Fruit fly (Drosophila melanogaster) whole organism, embryonic: ENCODE measurements around the gene Lcp65Aa.
"Not testable (repeated sequence)": the region's sequence is repeated elsewhere in the genome, so short reads cannot be mapped to it uniquely, and the experiment has no call there.

Experiments
- Blimp-1 ChIP-seq: fragments of 200-800 bp; sonication (Bioruptor generic); optimal IDR thresholded peaks from 3 replicates; lab custom pipeline; 2018; ENCODE audit warnings: missing biosample characterization, missing genetic modification characterization, mild to moderate bottlenecking, moderate library complexity, missing genetic modification reagents
- CG10209 ChIP-seq: fragments of 200-800 bp; sonication (Bioruptor generic); optimal IDR thresholded peaks from 3 replicates; lab custom pipeline; 2017; ENCODE audit warnings: missing biosample characterization, mild to moderate bottlenecking, missing genetic modification characterization, missing genetic modification reagents
- CG10321 ChIP-seq: fragments of 200-800 bp; sonication (Bioruptor generic); IDR thresholded peaks from 2 replicates; pipeline ENCODE4 v1.3.6; 2022; ENCODE audit warnings: missing biosample characterization, missing genetic modification characterization
- CG10543 ChIP-seq: fragments of 200-800 bp; sonication (Bioruptor generic); optimal IDR thresholded peaks from 3 replicates; lab custom pipeline; 2017; ENCODE audit warnings: missing biosample characterization, mild to moderate bottlenecking, missing genetic modification characterization, moderate library complexity
- CG12659 ChIP-seq: fragments of 200-800 bp; sonication (Bioruptor generic); optimal IDR thresholded peaks from 3 replicates; lab custom pipeline; 2017; ENCODE audit warnings: mild to moderate bottlenecking, missing biosample characterization, missing genetic modification reagents, missing genetic modification characterization
- CG12744 ChIP-seq: fragments of 200-800 bp; sonication (Bioruptor generic); optimal IDR thresholded peaks from 2 replicates; lab custom pipeline; 2016; ENCODE audit warnings: missing biosample characterization, missing genetic modification characterization
- CG14050 ChIP-seq: fragments of 200-800 bp; sonication (Bioruptor generic); IDR thresholded peaks from 3 replicates; pipeline ENCODE4 v1.3.6; 2022; ENCODE audit warnings: missing biosample characterization, missing genetic modification characterization
- CG14441 ChIP-seq: fragments of 200-800 bp; sonication (Bioruptor generic); IDR thresholded peaks from 2 replicates; pipeline ENCODE4 v1.3.6; 2022; ENCODE audit warnings: missing biosample characterization, missing genetic modification characterization
- CG17802 ChIP-seq: fragments of 200-800 bp; sonication (Bioruptor generic); optimal IDR thresholded peaks from 2 replicates; lab custom pipeline; 2018; ENCODE audit warnings: missing biosample characterization, mild to moderate bottlenecking, missing genetic modification characterization, moderate library complexity
- CG32767 ChIP-seq: fragments of 200-800 bp; sonication (Bioruptor generic); IDR thresholded peaks from 2 replicates; pipeline ENCODE4 v1.3.6; 2022; ENCODE audit warnings: missing biosample characterization, missing genetic modification characterization
- CG33557 ChIP-seq: fragments of 200-800 bp; sonication (Bioruptor generic); optimal IDR thresholded peaks from 2 replicates; lab custom pipeline; 2019; ENCODE audit warnings: missing biosample characterization, mild to moderate bottlenecking, missing genetic modification characterization, moderate library complexity
- CG4730 ChIP-seq: fragments of 200-800 bp; sonication (Bioruptor generic); IDR thresholded peaks from 2 replicates; pipeline ENCODE4 v1.3.6; 2022; ENCODE audit warnings: missing biosample characterization, missing genetic modification characterization
- CG6813 ChIP-seq: fragments of 200-800 bp; sonication (Bioruptor generic); optimal IDR thresholded peaks from 2 replicates; lab custom pipeline; 2017; ENCODE audit warnings: missing biosample characterization, missing genetic modification characterization, mild to moderate bottlenecking, moderate library complexity, missing genetic modification reagents
- CG7372 ChIP-seq: fragments of 200-800 bp; sonication (Bioruptor generic); IDR thresholded peaks from 2 replicates; pipeline ENCODE4 v1.3.6; 2022; ENCODE audit warnings: missing biosample characterization, missing genetic modification characterization
- Ets65A ChIP-seq: fragments of 200-800 bp; sonication (Bioruptor generic); peaks from one replicate; lab custom pipeline; 2016; ENCODE audit warnings: missing biosample characterization, missing genetic modification characterization
- Hr3 ChIP-seq: fragments of 200-800 bp; sonication (Bioruptor generic); optimal IDR thresholded peaks from 3 replicates; lab custom pipeline; 2016; ENCODE audit warnings: missing biosample characterization, missing genetic modification characterization
- Lpt ChIP-seq: fragments of >200 bp; optimal IDR thresholded peaks from 2 replicates; lab custom pipeline; 2018; ENCODE audit warnings: missing biosample characterization, missing genetic modification characterization
- MTF-1 ChIP-seq: fragments of 200-800 bp; sonication (Bioruptor generic); optimal IDR thresholded peaks from 2 replicates; lab custom pipeline; 2018; ENCODE audit warnings: missing biosample characterization, mild to moderate bottlenecking, missing genetic modification characterization, borderline replicate concordance
- Meics ChIP-seq: fragments of 200-800 bp; sonication (Bioruptor generic); optimal IDR thresholded peaks from 2 replicates; lab custom pipeline; 2017; ENCODE audit warnings: missing biosample characterization, mild to moderate bottlenecking, missing genetic modification characterization
- Six4 ChIP-seq: fragments of 200-800 bp; sonication (Bioruptor generic); optimal IDR thresholded peaks from 2 replicates; lab custom pipeline; 2016; ENCODE audit warnings: missing biosample characterization, missing genetic modification characterization
- Sry-δ ChIP-seq: fragments of 200-800 bp; sonication (Bioruptor generic); optimal IDR thresholded peaks from 2 replicates; lab custom pipeline; 2016; ENCODE audit warnings: missing biosample characterization, missing genetic modification characterization
- abd-A ChIP-seq: fragments of 200-800 bp; sonication (Bioruptor generic); optimal IDR thresholded peaks from 3 replicates; lab custom pipeline; 2019; ENCODE audit warnings: missing biosample characterization, mild to moderate bottlenecking, missing genetic modification characterization, moderate library complexity
- bigmax ChIP-seq: fragments of 200-800 bp; sonication (Bioruptor generic); optimal IDR thresholded peaks from 2 replicates; lab custom pipeline; 2018; ENCODE audit warnings: missing biosample characterization, mild to moderate bottlenecking, missing genetic modification characterization
- btn ChIP-seq: fragments of 200-800 bp; sonication (Bioruptor generic); optimal IDR thresholded peaks from 2 replicates; lab custom pipeline; 2016; ENCODE audit warnings: missing biosample characterization, missing genetic modification characterization
- chm ChIP-seq: fragments of 200-800 bp; sonication (Bioruptor generic); IDR thresholded peaks from 2 replicates; pipeline ENCODE4 v1.3.6; 2022; ENCODE audit warnings: missing biosample characterization, missing genetic modification characterization
- chn ChIP-seq: fragments of 200-800 bp; sonication (Bioruptor generic); optimal IDR thresholded peaks from 2 replicates; lab custom pipeline; 2016; ENCODE audit warnings: missing biosample characterization, missing genetic modification characterization
- dimm ChIP-seq: fragments of 200-800 bp; sonication (Bioruptor generic); IDR thresholded peaks from 2 replicates; pipeline ENCODE4 v1.3.6; 2022; ENCODE audit warnings: missing biosample characterization, missing genetic modification characterization
- emc ChIP-seq: fragments of 200-800 bp; sonication (Bioruptor generic); optimal IDR thresholded peaks from 2 replicates; lab custom pipeline; 2016; ENCODE audit warnings: missing biosample characterization, missing genetic modification characterization
- ftz-f1 ChIP-seq: fragments of 200-800 bp; sonication (Bioruptor generic); optimal IDR thresholded peaks from 2 replicates; lab custom pipeline; 2016; ENCODE audit warnings: missing biosample characterization, missing genetic modification characterization
- insv ChIP-seq, 2 experiments: fragments of 200-800 bp; sonication (Bioruptor generic); optimal IDR thresholded peaks; 3 replicates each; lab custom pipeline; 2016 to 2018; ENCODE audit warnings: missing biosample characterization in 2 of 2, missing genetic modification characterization in 2 of 2
- lbe ChIP-seq: fragments of 200-800 bp; sonication (Bioruptor generic); optimal IDR thresholded peaks from 2 replicates; lab custom pipeline; 2016; ENCODE audit warnings: missing biosample characterization, mild to moderate bottlenecking, missing genetic modification characterization
- lmd ChIP-seq: fragments of 200-800 bp; sonication (Bioruptor generic); IDR thresholded peaks from 2 replicates; pipeline ENCODE4 v1.3.6; 2022; ENCODE audit warnings: missing biosample characterization, missing genetic modification characterization
- nom ChIP-seq: fragments of 200-800 bp; sonication (Bioruptor generic); optimal IDR thresholded peaks from 2 replicates; lab custom pipeline; 2017; ENCODE audit warnings: missing biosample characterization, missing genetic modification characterization, mild to moderate bottlenecking, moderate library complexity, missing genetic modification reagents
- pita ChIP-seq: fragments of 200-800 bp; sonication (Bioruptor generic); optimal IDR thresholded peaks from 2 replicates; lab custom pipeline; 2017; ENCODE audit warnings: missing biosample characterization, mild to moderate bottlenecking, missing genetic modification characterization
- pros ChIP-seq: fragments of 200-800 bp; sonication (Bioruptor generic); optimal IDR thresholded peaks from 3 replicates; lab custom pipeline; 2019; ENCODE audit warnings: missing biosample characterization, mild to moderate bottlenecking, missing genetic modification characterization, moderate library complexity
- slou ChIP-seq: fragments of 200-800 bp; sonication (Bioruptor generic); optimal IDR thresholded peaks from 3 replicates; lab custom pipeline; 2016; ENCODE audit warnings: missing biosample characterization, missing genetic modification characterization
- sqz ChIP-seq: fragments of 200-800 bp; sonication (Bioruptor generic); optimal IDR thresholded peaks from 3 replicates; lab custom pipeline; 2018; ENCODE audit warnings: missing biosample characterization, mild to moderate bottlenecking, missing genetic modification characterization
- tgo ChIP-seq: fragments of 200-800 bp; sonication (Bioruptor generic); IDR thresholded peaks from 3 replicates; pipeline ENCODE4 v1.3.6; 2022; ENCODE audit warnings: missing biosample characterization, missing genetic modification characterization
- tll ChIP-seq, 2 experiments: fragments of 200-800 bp in 1 of 2; fragments of >200 bp in 1 of 2; sonication (Bioruptor generic) in 1 of 2; optimal IDR thresholded peaks; 2 replicates each; lab custom pipeline; 2017 to 2019; ENCODE audit warnings: missing biosample characterization in 2 of 2, missing genetic modification characterization in 2 of 2, mild to moderate bottlenecking in 1 of 2, moderate library complexity in 1 of 2
- toy ChIP-seq: fragments of 200-800 bp; sonication (Bioruptor generic); IDR thresholded peaks from 2 replicates; pipeline ENCODE4 v1.3.6; 2022; ENCODE audit warnings: missing biosample characterization, missing genetic modification characterization
- ttk ChIP-seq: fragments of 200-800 bp; sonication (Bioruptor generic); IDR thresholded peaks from 2 replicates; pipeline ENCODE4 v2.1.2; 2022; ENCODE audit warnings: missing biosample characterization, missing genetic modification characterization
- unpg ChIP-seq: fragments of 200-800 bp; sonication (Bioruptor generic); optimal IDR thresholded peaks from 3 replicates; lab custom pipeline; 2018; ENCODE audit warnings: missing biosample characterization, mild to moderate bottlenecking, missing genetic modification characterization, moderate library complexity
- usp ChIP-seq: fragments of >200 bp; optimal IDR thresholded peaks from 2 replicates; lab custom pipeline; 2017; ENCODE audit warnings: missing biosample characterization, missing genetic modification characterization
- z ChIP-seq: fragments of 200-800 bp; sonication (Bioruptor generic); IDR thresholded peaks from 3 replicates; pipeline ENCODE4 v1.3.6; 2022; ENCODE audit warnings: missing biosample characterization, missing genetic modification characterization

Lcp65Aa gene

dm6 chr3L:6146374-6146773 lies 4.7 kb upstream of the Lcp65Aa start, which contains the start of gene Lcp65Ab2:
Gene Lcp65Ab2, plus strand, starts transcription at chr3L:6146674.
- TF ChIP-seq bigmax (GFP tag; lab: Kevin White, UChicago); CG14441 (GFP tag; lab: Robert Waterston, UW); CG17802 (tag; lab: Kevin White, UChicago): not testable (repeated sequence)

- not testable (repeated sequence) for TF ChIP-seq CG32767; ttk; usp (GFP tag; lab: Kevin White, UChicago)
Measured at dm6 chr3L:6147887-6148286, 3.2 kb upstream of the Lcp65Aa start, which contains the start of gene Cpr65Ax1. Gene Cpr65Ax1, minus strand, starts transcription at chr3L:6147987.

- not testable (repeated sequence) for TF ChIP-seq CG10321 (GFP tag; lab: Robert Waterston, UW); Meics; toy
Measured at dm6 chr3L:6149248-6149647, 1.9 kb upstream of the Lcp65Aa start, which contains the start of gene Lcp65Ab1. Gene Lcp65Ab1, plus strand, starts transcription at chr3L:6149548.

- TF ChIP-seq CG12744 (GFP tag; lab: Kevin White, UChicago) (no peak), pita (GFP tag; lab: Kevin White, UChicago) (no peak), CG6813 (GFP tag; lab: Kevin White, UChicago) (no peak), CG4730 (GFP tag; lab: Robert Waterston, UW) (no peak), emc (GFP tag; lab: Kevin White, UChicago) (no peak), Ets65A (GFP tag; lab: Kevin White, UChicago) (peak; percentile 90), Six4 (no peak), Lpt (no peak), lbe (no peak), nom (GFP tag; lab: Kevin White, UChicago) (no peak), Sry-δ (GFP tag; lab: Kevin White, UChicago) (no peak), lmd (GFP tag; lab: Robert Waterston, UW) (0 out of 2 replicates have a peak, but pooled peaks have one; percentile 4), chm (GFP tag; lab: Robert Waterston, UW) (no peak), unpg (no peak), dimm (no peak), insv (GFP tag; optimal IDR thresholded peaks at IDR 0.05; lab: Kevin White, UChicago) (no peak)
- TF ChIP-seq, all 482 proteins: peak for 2
Measured at dm6 chr3L:6152531-6152930, 1.4 kb downstream of the Lcp65Aa start, which contains the start of gene Acp65Aa. Gene Acp65Aa, minus strand, starts transcription at chr3L:6152745.

- TF ChIP-seq CG12659 (no peak), Blimp-1 (GFP tag; lab: Kevin White, UChicago) (peak; percentile 86), CG7372 (no peak), Hr3 (GFP tag; lab: Kevin White, UChicago) (no peak), chn (GFP tag; lab: Kevin White, UChicago) (no peak), sqz (GFP tag; lab: Kevin White, UChicago) (peak; percentile 33), ftz-f1 (GFP tag; lab: Kevin White, UChicago) (peak; percentile 71), ttk (no peak), CG14050 (no peak), abd-A (tag; lab: Kevin White, UChicago) (peak; percentile 71), z (GFP tag; lab: Robert Waterston, UW) (peak; percentile 67; the same call in 2 of the 3 replicates), CG4730 (GFP tag; lab: Robert Waterston, UW) (no peak), CG10321 (GFP tag; lab: Robert Waterston, UW) (no peak), slou (GFP tag; lab: Kevin White, UChicago) (no peak), CG10209 (GFP tag; lab: Kevin White, UChicago) (peak; percentile 48), tgo (GFP tag; lab: Robert Waterston, UW) (no peak), MTF-1 (no peak), CG33557 (GFP tag; lab: Kevin White, UChicago) (no peak), CG10543 (GFP tag; lab: Kevin White, UChicago) (peak; percentile 36), btn (GFP tag; lab: Kevin White, UChicago) (no peak), pros (GFP tag; lab: Kevin White, UChicago) (peak; percentile 99), tll (GFP tag; optimal IDR thresholded peaks at IDR 0.05; lab: Kevin White, UChicago) (no peak)
Measured at dm6 chr3L:6154951-6155394, 3.9 kb downstream of the Lcp65Aa start.
